Worm (Caenorhabditis elegans) whole organism, L2 larva: ENCODE measurements around the gene C44B7.7.

ENCODE experiments used
- ZK546.5 ChIP-seq: sonication (generic microtip); optimal IDR thresholded peaks from 2 replicates; lab custom pipeline; 2017; ENCODE audit warnings: missing biosample characterization, missing genetic modification characterization
- ama-1 ChIP-seq: fragments of 150-350 bp; optimal IDR thresholded peaks from 2 replicates; lab custom pipeline; 2018; ENCODE audit warnings: inconsistent platforms
- egl-27 ChIP-seq: sonication (generic microtip); optimal IDR thresholded peaks from 3 replicates; lab custom pipeline; 2017; ENCODE audit warnings: missing biosample characterization, missing genetic modification reagents, missing genetic modification characterization
- lin-13 ChIP-seq: fragments of 150-350 bp; optimal IDR thresholded peaks from 2 replicates; lab custom pipeline; 2014; ENCODE audit warnings: missing biosample characterization, missing genetic modification reagents, missing genetic modification characterization
- lin-39 ChIP-seq: fragments of 150-350 bp; optimal IDR thresholded peaks from 2 replicates; lab custom pipeline; 2014; ENCODE audit warnings: missing biosample characterization, missing genetic modification reagents, missing genetic modification characterization
- nhr-12 ChIP-seq: fragments of 150-350 bp; optimal IDR thresholded peaks from 2 replicates; lab custom pipeline; 2014; ENCODE audit warnings: missing biosample characterization, missing genetic modification characterization
- nhr-237 ChIP-seq: fragments of 150-350 bp; optimal IDR thresholded peaks from 2 replicates; lab custom pipeline; 2014; ENCODE audit warnings: missing biosample characterization, missing genetic modification characterization
- nhr-6 ChIP-seq: fragments of 150-350 bp; optimal IDR thresholded peaks from 2 replicates; lab custom pipeline; 2014; ENCODE audit warnings: missing biosample characterization, missing genetic modification characterization
- sma-3 ChIP-seq: sonication (generic microtip); optimal IDR thresholded peaks from 2 replicates; lab custom pipeline; 2016; ENCODE audit warnings: missing genetic modification reagents, missing genetic modification characterization, missing compliant biosample characterization
- snpc-4 ChIP-seq: fragments of 150-350 bp; optimal IDR thresholded peaks from 2 replicates; lab custom pipeline; 2014; ENCODE audit warnings: missing biosample characterization, missing genetic modification characterization
- unc-39 ChIP-seq: fragments of 150-350 bp; optimal IDR thresholded peaks from 2 replicates; lab custom pipeline; 2014; ENCODE audit warnings: missing biosample characterization, missing genetic modification characterization
- unc-62 ChIP-seq: fragments of 150-350 bp; optimal IDR thresholded peaks from 2 replicates; lab custom pipeline; 2014; ENCODE audit warnings: missing biosample characterization, missing genetic modification reagents, missing genetic modification characterization
- ztf-11 ChIP-seq: sonication (generic microtip); optimal IDR thresholded peaks from 2 replicates; lab custom pipeline; 2017; ENCODE audit warnings: missing biosample characterization, missing genetic modification characterization

- no peak for TF ChIP-seq egl-27 (tag; lab: Kevin White, UChicago)
- no peak for TF ChIP-seq nhr-12 (tag; lab: Kevin White, UChicago)
- no peak for TF ChIP-seq nhr-237 (tag; lab: Kevin White, UChicago)
- TF ChIP-seq ZK546.5 (tag; lab: Kevin White, UChicago) = no peak
- TF ChIP-seq snpc-4 (tag; lab: Kevin White, UChicago) = no peak
- TF ChIP-seq unc-62 (GFP tag; lab: Kevin White, UChicago) = no peak
- no peak for TF ChIP-seq sma-3 (GFP tag; lab: Kevin White, UChicago)
- TF ChIP-seq lin-13 (GFP tag; lab: Kevin White, UChicago) = no peak
- TF ChIP-seq ztf-11 (tag; lab: Kevin White, UChicago) = no peak
- TF ChIP-seq lin-39 (tag; lab: Kevin White, UChicago) = no peak
- no peak for TF ChIP-seq nhr-6
- TF ChIP-seq unc-39 = no peak
- TF ChIP-seq ama-1 (lab: Kevin White, UChicago) = no peak
Measured at ce11 chrII:6897507-6897906, 17.5 kb upstream of the C44B7.7 start, which contains the start of gene C44B7.11.
